Worm (Caenorhabditis elegans): ENCODE results near the gene sucl-1.
A peak's percentile ranks its signal among the peaks of the same experiment; 100 is the strongest.

DNA sequence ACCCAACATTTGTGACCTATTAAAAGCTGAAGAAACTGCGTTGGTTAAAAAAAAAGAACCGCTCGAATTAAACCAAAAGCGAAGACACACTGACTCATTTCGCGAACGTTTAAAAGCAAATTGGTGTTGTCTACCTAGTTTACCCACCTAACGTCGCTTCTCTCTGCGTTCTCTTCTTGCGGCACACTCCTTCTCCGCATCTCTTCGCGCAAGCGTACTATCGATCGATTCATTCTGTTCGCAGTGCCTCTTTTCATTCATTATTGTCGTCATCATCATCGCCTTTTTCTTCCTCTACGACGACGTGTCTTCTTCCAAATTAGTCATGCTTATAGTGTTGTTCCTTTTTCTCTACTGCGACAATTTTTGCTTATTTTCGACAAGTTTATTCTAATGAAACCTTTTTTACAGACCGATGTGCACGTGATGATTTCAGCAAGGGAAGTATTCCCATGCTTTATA lies 42.6 kb upstream of the sucl-1 start, which contains the start of gene atrn-1:
- TF ChIP-seq F49E8.2 (tag; optimal IDR thresholded peaks at IDR 0.05; ENCODE audit: borderline replicate concordance): no peak
- TF ChIP-seq unc-62 (GFP tag; optimal IDR thresholded peaks at IDR 0.05 in 1 of 2): peak in 1 of 2 experiments; percentile 54
- no peak for TF ChIP-seq unc-62 (tag; optimal IDR thresholded peaks at IDR 0.05)
- TF ChIP-seq tag-97 (GFP tag; IDR thresholded peaks at IDR 0.05): no peak
- no peak for TF ChIP-seq lin-13 (GFP tag; optimal IDR thresholded peaks at IDR 0.05)
- TF ChIP-seq fkh-10 (GFP tag; optimal IDR thresholded peaks at IDR 0.05): no peak
- no peak for TF ChIP-seq lim-7 (GFP tag; IDR thresholded peaks at IDR 0.05)
- TF ChIP-seq mep-1 (tag; optimal IDR thresholded peaks at IDR 0.05): peak; percentile 15
- TF ChIP-seq madf-9 (GFP tag; conservative IDR thresholded peaks at IDR 0.05): no peak
- no peak for TF ChIP-seq snpc-4 (tag; optimal IDR thresholded peaks at IDR 0.05)
- TF ChIP-seq snpc-1.2 (GFP tag; IDR thresholded peaks at IDR 0.05): no peak
- peak; percentile 2 for TF ChIP-seq nhr-28 (tag; optimal IDR thresholded peaks at IDR 0.05)
- no peak for TF ChIP-seq R02D3.7 (tag; optimal IDR thresholded peaks at IDR 0.05)
- TF ChIP-seq nhr-10 (tag; optimal IDR thresholded peaks at IDR 0.05): no peak
- TF ChIP-seq nhr-77 (tag; optimal IDR thresholded peaks at IDR 0.05): no peak
